Worm (Caenorhabditis elegans) whole organism, late embryonic: ENCODE measurements around the gene hpo-12.
A peak's percentile ranks its signal among the peaks of the same experiment; 100 is the strongest.

ENCODE experiments used
- K09A11.1 ChIP-seq: sonication (generic microtip); optimal IDR thresholded peaks from 2 replicates; lab custom pipeline; 2017; ENCODE audit warnings: antibody characterized with exemption, mild to moderate bottlenecking, missing genetic modification characterization, missing compliant biosample characterization; ENCODE audit not compliant: insufficient read depth
- T23F11.4 ChIP-seq: fragments of 200-800 bp; sonication (Bioruptor generic); optimal IDR thresholded peaks from 2 replicates; lab custom pipeline; 2018; ENCODE audit warnings: mild to moderate bottlenecking, missing genetic modification characterization, missing compliant biosample characterization
- ahr-1 ChIP-seq: sonication (generic microtip); optimal IDR thresholded peaks from 2 replicates; lab custom pipeline; 2016; ENCODE audit warnings: missing genetic modification characterization, missing compliant biosample characterization
- ama-1 ChIP-seq: fragments of 150-350 bp; optimal IDR thresholded peaks from 2 replicates; lab custom pipeline; 2014
- ceh-22 ChIP-seq: sonication (generic microtip); optimal IDR thresholded peaks from 2 replicates; lab custom pipeline; 2017; ENCODE audit warnings: missing biosample characterization, missing genetic modification characterization
- ceh-31 ChIP-seq: sonication (generic microtip); optimal IDR thresholded peaks from 2 replicates; lab custom pipeline; 2016; ENCODE audit warnings: missing genetic modification characterization, missing compliant biosample characterization
- ceh-45 ChIP-seq: fragments of 200-800 bp; sonication (Bioruptor generic); IDR thresholded peaks from 2 replicates; pipeline ENCODE4 v1.3.6; 2022; ENCODE audit warnings: missing genetic modification reagents, missing genetic modification characterization, missing compliant biosample characterization
- ceh-6 ChIP-seq: fragments of 200-800 bp; sonication (Bioruptor generic); optimal IDR thresholded peaks from 2 replicates; lab custom pipeline; 2018; ENCODE audit warnings: mild to moderate bottlenecking, missing genetic modification characterization, missing compliant biosample characterization
- ceh-9 ChIP-seq: sonication (generic microtip); optimal IDR thresholded peaks from 2 replicates; lab custom pipeline; 2016; ENCODE audit warnings: mild to moderate bottlenecking, missing genetic modification characterization, inconsistent platforms, missing compliant biosample characterization
- che-1 ChIP-seq: sonication (generic microtip); optimal IDR thresholded peaks from 2 replicates; lab custom pipeline; 2016; ENCODE audit warnings: mild to moderate bottlenecking, missing genetic modification characterization, missing compliant biosample characterization
- dmd-4 ChIP-seq: sonication (generic microtip); optimal IDR thresholded peaks from 2 replicates; lab custom pipeline; 2016; ENCODE audit warnings: borderline replicate concordance, missing genetic modification characterization, missing compliant biosample characterization
- dve-1 ChIP-seq: sonication (generic microtip); optimal IDR thresholded peaks from 2 replicates; lab custom pipeline; 2017; ENCODE audit warnings: antibody characterized with exemption, mild to moderate bottlenecking, missing genetic modification characterization, missing compliant biosample characterization
- elt-2 ChIP-seq: sonication (generic microtip); optimal IDR thresholded peaks from 2 replicates; lab custom pipeline; 2016; ENCODE audit warnings: missing genetic modification reagents, missing genetic modification characterization, missing compliant biosample characterization
- elt-4 ChIP-seq: sonication (generic microtip); optimal IDR thresholded peaks from 2 replicates; lab custom pipeline; 2016; ENCODE audit warnings: missing genetic modification characterization, missing compliant biosample characterization
- eyg-1 ChIP-seq: sonication (generic microtip); optimal IDR thresholded peaks from 2 replicates; lab custom pipeline; 2016; ENCODE audit warnings: missing genotype, missing genetic modification characterization, missing compliant biosample characterization
- fax-1 ChIP-seq: sonication (generic microtip); optimal IDR thresholded peaks from 2 replicates; lab custom pipeline; 2016; ENCODE audit warnings: missing genotype, missing genetic modification characterization, missing compliant biosample characterization
- fkh-10 ChIP-seq: fragments of 150-350 bp; optimal IDR thresholded peaks from 2 replicates; lab custom pipeline; 2014; ENCODE audit warnings: missing biosample characterization, missing genetic modification reagents, missing genetic modification characterization
- gmeb-2 ChIP-seq: sonication (generic microtip); optimal IDR thresholded peaks from 2 replicates; lab custom pipeline; 2016; ENCODE audit warnings: missing genetic modification characterization, inconsistent platforms, missing compliant biosample characterization
- hlh-8 ChIP-seq: sonication (generic microtip); optimal IDR thresholded peaks from 2 replicates; lab custom pipeline; 2016; ENCODE audit warnings: missing genotype, missing genetic modification characterization, missing compliant biosample characterization
- lim-6 ChIP-seq: sonication (generic microtip); optimal IDR thresholded peaks from 2 replicates; lab custom pipeline; 2016; ENCODE audit warnings: missing genetic modification characterization, missing compliant biosample characterization
- mec-3 ChIP-seq: sonication (generic microtip); optimal IDR thresholded peaks from 2 replicates; lab custom pipeline; 2016; ENCODE audit warnings: borderline replicate concordance, missing genetic modification characterization, missing compliant biosample characterization
- nhr-11 ChIP-seq: fragments of 150-350 bp; optimal IDR thresholded peaks from 2 replicates; lab custom pipeline; 2014; ENCODE audit warnings: missing biosample characterization, missing genetic modification characterization
- nhr-232 ChIP-seq: sonication (generic microtip); optimal IDR thresholded peaks from 2 replicates; lab custom pipeline; 2016; ENCODE audit warnings: missing genetic modification characterization, missing compliant biosample characterization
- npax-4 ChIP-seq: sonication (generic microtip); optimal IDR thresholded peaks from 2 replicates; lab custom pipeline; 2016; ENCODE audit warnings: missing genetic modification characterization, missing compliant biosample characterization
- pag-3 ChIP-seq: sonication (generic microtip); optimal IDR thresholded peaks from 2 replicates; lab custom pipeline; 2016; ENCODE audit warnings: missing compliant biosample characterization, missing genetic modification characterization, borderline replicate concordance
- pros-1 ChIP-seq: fragments of 150-350 bp; optimal IDR thresholded peaks from 2 replicates; lab custom pipeline; 2014; ENCODE audit warnings: missing biosample characterization, missing genetic modification reagents, missing genetic modification characterization
- sdc-2 ChIP-seq: sonication (generic microtip); optimal IDR thresholded peaks from 2 replicates; lab custom pipeline; 2016; ENCODE audit warnings: missing genotype, missing genetic modification characterization, missing compliant biosample characterization
- syd-9 ChIP-seq: sonication (generic microtip); optimal IDR thresholded peaks from 2 replicates; lab custom pipeline; 2016; ENCODE audit warnings: mild to moderate bottlenecking, missing genetic modification characterization, moderate library complexity, missing compliant biosample characterization
- tbx-2 ChIP-seq: sonication (generic microtip); optimal IDR thresholded peaks from 2 replicates; lab custom pipeline; 2016; ENCODE audit warnings: missing genetic modification characterization, missing compliant biosample characterization
- tbx-7 ChIP-seq: sonication (generic microtip); optimal IDR thresholded peaks from 2 replicates; lab custom pipeline; 2016; ENCODE audit warnings: missing genotype, missing genetic modification characterization, missing compliant biosample characterization
- ttx-3 ChIP-seq: sonication (generic microtip); optimal IDR thresholded peaks from 2 replicates; lab custom pipeline; 2016; ENCODE audit warnings: missing genetic modification reagents, missing genetic modification characterization, missing compliant biosample characterization
- unc-42 ChIP-seq: sonication (generic microtip); optimal IDR thresholded peaks from 2 replicates; lab custom pipeline; 2016; ENCODE audit warnings: missing genotype, missing genetic modification characterization, missing compliant biosample characterization
- unc-86 ChIP-seq: sonication (generic microtip); optimal IDR thresholded peaks from 2 replicates; lab custom pipeline; 2016; ENCODE audit warnings: missing genetic modification characterization, missing compliant biosample characterization
- zip-5 ChIP-seq: sonication (generic microtip); optimal IDR thresholded peaks from 2 replicates; lab custom pipeline; 2016; ENCODE audit warnings: missing genetic modification characterization, missing compliant biosample characterization
- ztf-16 ChIP-seq: sonication (generic microtip); optimal IDR thresholded peaks from 2 replicates; lab custom pipeline; 2017; ENCODE audit warnings: missing genetic modification characterization, missing compliant biosample characterization

The hpo-12 gene

DNA sequence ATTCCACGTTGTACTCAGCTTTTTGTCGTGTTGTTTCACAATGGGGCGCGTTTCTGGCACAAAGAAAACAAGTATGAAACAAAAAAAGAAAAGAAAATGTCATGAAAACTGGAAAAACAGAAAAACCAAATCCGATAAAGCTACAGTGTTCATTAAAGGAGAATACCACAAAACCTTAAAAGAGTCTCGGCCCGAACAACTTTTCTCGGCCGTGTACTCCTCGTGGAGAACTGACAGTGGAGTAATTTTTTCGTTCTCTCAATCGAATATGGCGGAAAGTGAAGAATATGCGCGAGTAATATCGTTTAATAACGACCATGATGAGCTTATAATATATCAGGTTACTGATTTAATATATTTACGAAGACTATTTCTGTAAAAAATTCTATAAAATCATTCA is 4.5 kb upstream of the hpo-12 start, which contains the start of the genes tag-335 and vkmt-1:
Gene tag-335 (minus strand): TSS at position 88 of the 400 bp plus-strand sequence.
Gene vkmt-1 (plus strand): TSS at position 219 of the 400 bp plus-strand sequence.
- TF ChIP-seq unc-86 (tag; lab: Kevin White, UChicago) (no peak), elt-4 (tag; lab: Kevin White, UChicago) (no peak), zip-5 (tag; lab: Kevin White, UChicago) (no peak), hlh-8 (tag; lab: Kevin White, UChicago) (no peak), ahr-1 (tag; lab: Kevin White, UChicago) (no peak), ttx-3 (tag; lab: Kevin White, UChicago) (no peak), tbx-7 (tag; lab: Kevin White, UChicago) (no peak), tbx-2 (no peak), ceh-22 (tag; lab: Kevin White, UChicago) (no peak), eyg-1 (no peak)

DNA sequence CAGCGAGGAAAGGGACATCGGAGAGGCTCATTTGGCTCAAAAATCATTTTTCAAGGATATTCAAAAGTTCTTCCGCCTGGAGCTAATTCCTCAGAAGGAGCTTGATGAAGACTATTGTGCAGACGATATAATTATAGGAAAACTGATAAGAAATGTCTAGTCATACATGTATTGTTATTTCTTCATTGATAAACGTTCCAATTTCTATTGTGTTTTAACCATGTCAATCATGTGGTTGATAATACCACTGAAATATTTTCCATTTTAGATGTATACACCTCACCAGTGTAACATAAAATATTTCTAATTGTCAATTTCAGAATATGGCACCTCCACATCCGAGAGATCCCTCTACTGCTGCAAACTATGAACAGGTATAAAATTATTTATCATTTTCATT is 3.6 kb upstream of the hpo-12 start, which contains the start of gene ltah-1.1:
Gene ltah-1.1 (plus strand): TSS at position 283 of the 400 bp plus-strand sequence.
- no peak for TF ChIP-seq fkh-10 (GFP tag; lab: Kevin White, UChicago)
- peak; percentile 16 for TF ChIP-seq elt-2 (tag; lab: Kevin White, UChicago)

DNA sequence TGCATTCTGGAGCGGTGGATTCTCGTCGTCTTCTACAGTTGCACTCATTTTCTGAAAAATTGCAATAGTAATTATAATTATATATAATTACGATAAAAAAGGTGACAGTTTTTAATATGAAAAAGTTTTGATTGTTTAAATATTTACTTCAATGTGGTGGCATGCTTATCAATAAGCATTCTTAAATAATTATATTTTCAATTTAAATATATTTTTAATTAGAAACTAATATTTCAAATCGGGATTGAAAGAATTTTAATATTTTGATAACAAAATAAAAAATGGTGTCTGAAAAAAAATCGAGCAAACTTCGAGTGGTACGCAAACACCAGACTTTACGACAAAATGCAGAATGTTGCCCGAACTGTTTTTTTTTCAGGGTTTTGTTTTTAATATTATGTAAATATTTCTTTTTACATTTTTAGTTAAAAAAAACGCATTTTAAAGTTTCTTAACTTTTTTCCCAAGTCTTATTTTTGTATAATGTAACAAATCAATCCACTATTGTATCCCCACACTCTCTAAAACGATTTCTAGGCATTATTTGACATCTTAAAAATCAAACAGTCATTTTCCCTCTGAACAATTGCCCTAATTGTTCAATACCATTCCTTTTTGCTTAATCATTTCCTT is 700 bp upstream of the hpo-12 start, which contains the start of the genes C42C1.12 and C42C1.19:
Gene C42C1.12 (minus strand): TSS at position 51 of the 633 bp plus-strand sequence.
Gene C42C1.19 (plus strand): TSS at position 583 of the 633 bp plus-strand sequence.
- TF ChIP-seq dmd-4 (tag; lab: Kevin White, UChicago) (no peak), tbx-7 (tag; lab: Kevin White, UChicago) (no peak), K09A11.1 (tag; lab: Kevin White, UChicago) (no peak), unc-42 (tag; lab: Kevin White, UChicago) (no peak), pros-1 (no peak)
- TF ChIP-seq, all 69 proteins: peak for 0

DNA sequence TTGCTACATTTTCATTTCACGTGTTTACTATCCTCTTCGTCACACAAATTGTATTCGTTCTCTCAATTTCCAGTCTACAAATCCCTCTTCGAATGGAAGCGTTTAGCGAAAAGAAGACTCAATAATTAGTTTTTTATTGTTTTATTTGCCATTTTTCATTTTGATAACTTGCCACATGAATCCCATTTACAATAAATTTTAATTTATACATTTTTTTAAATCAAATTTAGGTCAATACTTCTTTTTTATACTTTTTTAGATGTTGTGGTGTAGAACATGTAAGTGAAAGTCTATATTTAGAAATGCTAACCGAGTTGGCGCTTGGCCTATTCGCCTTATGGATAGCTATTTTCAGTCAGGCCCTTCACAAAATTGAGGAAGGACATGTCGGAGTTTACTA is 4.7 kb downstream of the hpo-12 start, which contains the start of gene erl-1:
Gene erl-1 (plus strand): TSS at position 301 of the 400 bp plus-strand sequence.
- TF ChIP-seq ttx-3 (tag; lab: Kevin White, UChicago) = no peak
- no peak for TF ChIP-seq syd-9 (tag; lab: Kevin White, UChicago)
- no peak for TF ChIP-seq sdc-2 (tag; lab: Kevin White, UChicago)
- no peak for TF ChIP-seq lim-6 (tag; lab: Kevin White, UChicago)
- TF ChIP-seq pag-3 (tag; lab: Kevin White, UChicago) = no peak
- TF ChIP-seq dve-1 = no peak
- TF ChIP-seq ceh-45 (GFP tag; lab: Robert Waterston, UW) = no peak
- no peak for TF ChIP-seq che-1 (tag; lab: Kevin White, UChicago)
- TF ChIP-seq nhr-232 (tag; lab: Kevin White, UChicago) = no peak
- TF ChIP-seq ceh-6 (GFP tag; lab: Kevin White, UChicago) = no peak
- TF ChIP-seq ztf-16 (tag; lab: Kevin White, UChicago) = no peak
- no peak for TF ChIP-seq npax-4
- TF ChIP-seq mec-3 (tag; lab: Kevin White, UChicago) = no peak
- no peak for TF ChIP-seq K09A11.1 (tag; lab: Kevin White, UChicago)
- TF ChIP-seq ama-1 (lab: Kevin White, UChicago) = no peak
- TF ChIP-seq pros-1 = no peak
- no peak for TF ChIP-seq unc-42 (tag; lab: Kevin White, UChicago)
- TF ChIP-seq ceh-31 (tag; lab: Kevin White, UChicago) = no peak
- TF ChIP-seq ceh-9 (tag; lab: Kevin White, UChicago) = no peak
- TF ChIP-seq nhr-11 = no peak

DNA sequence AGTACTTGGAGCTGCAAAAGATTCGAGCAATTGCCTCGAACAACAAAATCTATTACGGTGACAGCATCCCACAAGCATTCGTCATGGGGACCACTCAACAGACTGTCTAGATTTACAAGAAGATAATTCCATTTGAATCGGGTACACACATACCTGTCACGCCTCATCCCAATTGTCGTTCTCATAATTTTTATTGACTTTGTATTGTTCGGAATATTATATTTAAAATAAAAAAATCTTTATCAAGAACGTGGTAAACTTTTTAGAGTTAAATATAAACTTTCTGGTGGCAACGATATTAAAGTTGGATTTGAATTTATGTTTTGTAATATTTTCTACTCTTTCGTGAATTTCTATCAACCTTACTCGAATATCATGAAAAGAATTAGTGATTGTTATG is 6.2 kb downstream of the hpo-12 start, which contains the start of gene C42C1.9:
Gene C42C1.9 (plus strand): TSS at position 301 of the 400 bp plus-strand sequence.
- TF ChIP-seq sdc-2 (tag; lab: Kevin White, UChicago) (no peak), gmeb-2 (no peak), lim-6 (tag; lab: Kevin White, UChicago) (no peak), fax-1 (tag; lab: Kevin White, UChicago) (no peak), unc-42 (tag; lab: Kevin White, UChicago) (no peak), T23F11.4 (GFP tag; lab: Kevin White, UChicago) (no peak), unc-86 (tag; lab: Kevin White, UChicago) (no peak), eyg-1 (no peak)
- TF ChIP-seq, all 69 proteins: peak for 0
